Worm (Caenorhabditis elegans) whole organism, L4/young adult: ENCODE results near the gene F14H12.2.

Experiments
- dao-5 ChIP-seq: sonication (generic microtip); optimal IDR thresholded peaks from 2 replicates; lab custom pipeline; 2016; ENCODE audit warnings: missing genotype, missing genetic modification characterization, moderate library complexity, missing compliant biosample characterization
- him-1 ChIP-seq: sonication (generic microtip); optimal IDR thresholded peaks from 2 replicates; lab custom pipeline; 2016; ENCODE audit warnings: missing genotype, missing genetic modification reagents, missing genetic modification characterization, missing compliant biosample characterization

- TF ChIP-seq dao-5 (no peak), him-1 (tag; lab: Kevin White, UChicago) (no peak)
Measured at ce11 chrX:4306861-4307260, 43.4 kb upstream of the F14H12.2 start, which contains the start of gene pqn-15.
